Worm (Caenorhabditis elegans): Measurements from ENCODE around the gene ZK1248.11.

- TF ChIP-seq ama-1 (optimal IDR thresholded peaks at IDR 0.05) (no peak), madf-2 (tag; optimal IDR thresholded peaks at IDR 0.05) (no peak), nfya-1 (tag; optimal IDR thresholded peaks at IDR 0.05) (no peak), pqm-1 (tag; optimal IDR thresholded peaks at IDR 0.05) (no peak), pag-3 (tag; optimal IDR thresholded peaks at IDR 0.05; ENCODE audit: borderline replicate concordance) (no peak), tbx-2 (tag; optimal IDR thresholded peaks at IDR 0.05) (no peak), pat-9 (tag; optimal IDR thresholded peaks at IDR 0.05) (no peak), C08G9.2 (tag; optimal IDR thresholded peaks at IDR 0.05) (no peak), C38D4.7 (GFP tag; optimal IDR thresholded peaks at IDR 0.05) (no peak), ceh-14 (tag; optimal IDR thresholded peaks at IDR 0.05) (no peak)
Measured at ce11 chrII:5863893-5864292, 35.5 kb upstream of the ZK1248.11 start, which contains the start of gene tag-234.

Measured in whole organism, late embryonic.